Fruit fly (Drosophila melanogaster): ENCODE results near the gene CG34331.

- no peak for TF ChIP-seq h (optimal IDR thresholded peaks at IDR 0.05)
- no peak for TF ChIP-seq ttk (optimal IDR thresholded peaks at IDR 0.05)
- TF ChIP-seq psq (optimal IDR thresholded peaks at IDR 0.05) = no peak
Measured at dm6 chrX:20155947-20156346, 33.7 kb downstream of the CG34331 start.
